Worm (Caenorhabditis elegans) whole organism, late embryonic: ENCODE measurements around the gene Y54G2A.77.
A peak's percentile ranks its signal among the peaks of the same experiment; 100 is the strongest.
"Not testable (repeated sequence)": the region's sequence is repeated elsewhere in the genome, so short reads cannot be mapped to it uniquely, and the experiment has no call there.

Experiments used
- C08G9.2 ChIP-seq: sonication (generic microtip); optimal IDR thresholded peaks from 2 replicates; lab custom pipeline; 2016; ENCODE audit warnings: mild to moderate bottlenecking, missing genetic modification characterization, moderate library complexity, missing compliant biosample characterization
- C38D4.7 ChIP-seq: fragments of 200-800 bp; sonication (Bioruptor generic); optimal IDR thresholded peaks from 2 replicates; lab custom pipeline; 2018; ENCODE audit warnings: mild to moderate bottlenecking, missing genetic modification characterization, moderate library complexity, missing compliant biosample characterization
- K09A11.1 ChIP-seq: sonication (generic microtip); optimal IDR thresholded peaks from 2 replicates; lab custom pipeline; 2017; ENCODE audit warnings: antibody characterized with exemption, mild to moderate bottlenecking, missing genetic modification characterization, missing compliant biosample characterization; ENCODE audit not compliant: insufficient read depth
- ceh-19 ChIP-seq: fragments of 200-800 bp; sonication (Bioruptor generic); optimal IDR thresholded peaks from 2 replicates; lab custom pipeline; 2018; ENCODE audit warnings: mild to moderate bottlenecking, missing genetic modification characterization, missing compliant biosample characterization
- ceh-22 ChIP-seq: sonication (generic microtip); optimal IDR thresholded peaks from 2 replicates; lab custom pipeline; 2017; ENCODE audit warnings: missing biosample characterization, missing genetic modification characterization
- ceh-24 ChIP-seq: sonication (generic microtip); optimal IDR thresholded peaks from 2 replicates; lab custom pipeline; 2016; ENCODE audit warnings: mild to moderate bottlenecking, missing genetic modification characterization, missing compliant biosample characterization
- ceh-30 ChIP-seq: fragments of 150-350 bp; optimal IDR thresholded peaks from 2 replicates; lab custom pipeline; 2014; ENCODE audit warnings: missing biosample characterization, missing genetic modification characterization
- ceh-31 ChIP-seq: sonication (generic microtip); optimal IDR thresholded peaks from 2 replicates; lab custom pipeline; 2016; ENCODE audit warnings: missing genetic modification characterization, missing compliant biosample characterization
- ceh-34 ChIP-seq: sonication (generic microtip); optimal IDR thresholded peaks from 2 replicates; lab custom pipeline; 2016; ENCODE audit warnings: mild to moderate bottlenecking, missing genetic modification characterization, missing compliant biosample characterization
- ceh-45 ChIP-seq: fragments of 200-800 bp; sonication (Bioruptor generic); IDR thresholded peaks from 2 replicates; pipeline ENCODE4 v1.3.6; 2022; ENCODE audit warnings: missing genetic modification reagents, missing genetic modification characterization, missing compliant biosample characterization
- ceh-9 ChIP-seq: sonication (generic microtip); optimal IDR thresholded peaks from 2 replicates; lab custom pipeline; 2016; ENCODE audit warnings: mild to moderate bottlenecking, missing genetic modification characterization, inconsistent platforms, missing compliant biosample characterization
- che-1 ChIP-seq: sonication (generic microtip); optimal IDR thresholded peaks from 2 replicates; lab custom pipeline; 2016; ENCODE audit warnings: mild to moderate bottlenecking, missing genetic modification characterization, missing compliant biosample characterization
- dmd-4 ChIP-seq: sonication (generic microtip); optimal IDR thresholded peaks from 2 replicates; lab custom pipeline; 2016; ENCODE audit warnings: borderline replicate concordance, missing genetic modification characterization, missing compliant biosample characterization
- dve-1 ChIP-seq: sonication (generic microtip); optimal IDR thresholded peaks from 2 replicates; lab custom pipeline; 2017; ENCODE audit warnings: antibody characterized with exemption, mild to moderate bottlenecking, missing genetic modification characterization, missing compliant biosample characterization
- elt-2 ChIP-seq: sonication (generic microtip); optimal IDR thresholded peaks from 2 replicates; lab custom pipeline; 2016; ENCODE audit warnings: missing genetic modification reagents, missing genetic modification characterization, missing compliant biosample characterization
- fkh-6 ChIP-seq: sonication (generic microtip); optimal IDR thresholded peaks from 2 replicates; lab custom pipeline; 2016; ENCODE audit warnings: missing genetic modification characterization, missing compliant biosample characterization
- gmeb-2 ChIP-seq: sonication (generic microtip); optimal IDR thresholded peaks from 2 replicates; lab custom pipeline; 2016; ENCODE audit warnings: missing genetic modification characterization, inconsistent platforms, missing compliant biosample characterization
- hlh-15 ChIP-seq: sonication (generic microtip); optimal IDR thresholded peaks from 2 replicates; lab custom pipeline; 2016; ENCODE audit warnings: missing genetic modification characterization, missing compliant biosample characterization
- hlh-30 ChIP-seq: sonication (generic microtip); optimal IDR thresholded peaks from 2 replicates; lab custom pipeline; 2017; ENCODE audit warnings: antibody characterized with exemption, missing genetic modification characterization, missing compliant biosample characterization; ENCODE audit not compliant: insufficient read depth
- hlh-8 ChIP-seq: sonication (generic microtip); optimal IDR thresholded peaks from 2 replicates; lab custom pipeline; 2016; ENCODE audit warnings: missing genotype, missing genetic modification characterization, missing compliant biosample characterization
- madf-2 ChIP-seq: sonication (generic microtip); optimal IDR thresholded peaks from 2 replicates; lab custom pipeline; 2017; ENCODE audit warnings: missing genetic modification characterization, missing compliant biosample characterization
- mec-3 ChIP-seq: sonication (generic microtip); optimal IDR thresholded peaks from 2 replicates; lab custom pipeline; 2016; ENCODE audit warnings: borderline replicate concordance, missing genetic modification characterization, missing compliant biosample characterization
- nhr-11 ChIP-seq: fragments of 150-350 bp; optimal IDR thresholded peaks from 2 replicates; lab custom pipeline; 2014; ENCODE audit warnings: missing biosample characterization, missing genetic modification characterization
- pax-1 ChIP-seq: fragments of 150-350 bp; optimal IDR thresholded peaks from 2 replicates; lab custom pipeline; 2014; ENCODE audit warnings: missing biosample characterization, missing genetic modification characterization
- pha-4 ChIP-seq: fragments of 150-350 bp; optimal IDR thresholded peaks from 2 replicates; lab custom pipeline; 2018; ENCODE audit warnings: missing biosample characterization, missing genetic modification reagents, missing genetic modification characterization
- pros-1 ChIP-seq: fragments of 150-350 bp; optimal IDR thresholded peaks from 2 replicates; lab custom pipeline; 2014; ENCODE audit warnings: missing biosample characterization, missing genetic modification reagents, missing genetic modification characterization
- ref-2 ChIP-seq: sonication (generic microtip); optimal IDR thresholded peaks from 2 replicates; lab custom pipeline; 2016; ENCODE audit warnings: missing genetic modification characterization, missing compliant biosample characterization
- rnt-1 ChIP-seq: sonication (generic microtip); optimal IDR thresholded peaks from 2 replicates; lab custom pipeline; 2016; ENCODE audit warnings: missing genetic modification characterization, missing compliant biosample characterization
- sdc-2 ChIP-seq: sonication (generic microtip); optimal IDR thresholded peaks from 2 replicates; lab custom pipeline; 2016; ENCODE audit warnings: missing genotype, missing genetic modification characterization, missing compliant biosample characterization
- sox-2 ChIP-seq: fragments of 200-800 bp; sonication (Bioruptor generic); IDR thresholded peaks from 2 replicates; pipeline ENCODE4 v1.3.6; 2022; ENCODE audit warnings: missing genetic modification reagents, missing genetic modification characterization, missing compliant biosample characterization
- syd-9 ChIP-seq: sonication (generic microtip); optimal IDR thresholded peaks from 2 replicates; lab custom pipeline; 2016; ENCODE audit warnings: mild to moderate bottlenecking, missing genetic modification characterization, moderate library complexity, missing compliant biosample characterization
- tbx-2 ChIP-seq: sonication (generic microtip); optimal IDR thresholded peaks from 2 replicates; lab custom pipeline; 2016; ENCODE audit warnings: missing genetic modification characterization, missing compliant biosample characterization
- tbx-7 ChIP-seq: sonication (generic microtip); optimal IDR thresholded peaks from 2 replicates; lab custom pipeline; 2016; ENCODE audit warnings: missing genotype, missing genetic modification characterization, missing compliant biosample characterization
- ttx-3 ChIP-seq: sonication (generic microtip); optimal IDR thresholded peaks from 2 replicates; lab custom pipeline; 2016; ENCODE audit warnings: missing genetic modification reagents, missing genetic modification characterization, missing compliant biosample characterization
- unc-3 ChIP-seq, 2 experiments: fragments of 200-800 bp in 1 of 2; sonication (Bioruptor generic) in 1 of 2; sonication (generic microtip) in 1 of 2; conservative IDR thresholded peaks in 1 of 2; optimal IDR thresholded peaks in 1 of 2; 2 replicates each; pipeline versions ENCODE4 v1.3.6 to Lab custom; 2016 to 2022; ENCODE audit warnings: missing compliant biosample characterization in 2 of 2, missing genetic modification characterization in 2 of 2, missing genetic modification reagents in 1 of 2
- unc-42 ChIP-seq: sonication (generic microtip); optimal IDR thresholded peaks from 2 replicates; lab custom pipeline; 2016; ENCODE audit warnings: missing genotype, missing genetic modification characterization, missing compliant biosample characterization
- unc-86 ChIP-seq: sonication (generic microtip); optimal IDR thresholded peaks from 2 replicates; lab custom pipeline; 2016; ENCODE audit warnings: missing genetic modification characterization, missing compliant biosample characterization
- zip-5 ChIP-seq: sonication (generic microtip); optimal IDR thresholded peaks from 2 replicates; lab custom pipeline; 2016; ENCODE audit warnings: missing genetic modification characterization, missing compliant biosample characterization

Gene Y54G2A.77

DNA sequence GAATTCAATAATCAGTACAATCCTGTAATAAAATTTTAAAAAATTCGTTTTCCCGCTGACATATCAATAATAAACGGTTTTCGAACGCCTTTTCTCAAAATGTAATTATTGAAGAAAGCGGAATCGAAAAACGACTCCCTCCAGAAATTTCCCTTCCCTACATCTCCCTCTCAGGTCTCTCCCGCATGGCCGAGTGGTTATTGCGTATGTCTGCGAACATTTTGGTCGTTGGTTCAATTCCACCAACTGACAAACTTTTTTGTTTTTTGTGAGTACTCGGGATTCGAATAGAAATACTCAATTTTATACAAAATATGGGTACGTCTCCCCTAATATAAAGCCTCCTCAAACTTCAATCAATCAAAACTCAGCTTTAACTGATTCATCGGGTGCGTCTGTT, 22.4 kb upstream of the Y54G2A.77 start:
- TF ChIP-seq sox-2 (GFP tag; lab: Robert Waterston, UW): peak; percentile 71
- peak; percentile 84 for TF ChIP-seq ceh-45 (GFP tag; lab: Robert Waterston, UW)
- TF ChIP-seq unc-3 (GFP tag; conservative IDR thresholded peaks at IDR 0.05; lab: Robert Waterston, UW): peak; percentile 82
- TF ChIP-seq unc-3 (tag; optimal IDR thresholded peaks at IDR 0.05; lab: Kevin White, UChicago): not testable (repeated sequence)
- peak; percentile 45 for TF ChIP-seq che-1 (tag; lab: Kevin White, UChicago)
- peak; percentile 4 for TF ChIP-seq ceh-34 (tag; lab: Kevin White, UChicago)

DNA sequence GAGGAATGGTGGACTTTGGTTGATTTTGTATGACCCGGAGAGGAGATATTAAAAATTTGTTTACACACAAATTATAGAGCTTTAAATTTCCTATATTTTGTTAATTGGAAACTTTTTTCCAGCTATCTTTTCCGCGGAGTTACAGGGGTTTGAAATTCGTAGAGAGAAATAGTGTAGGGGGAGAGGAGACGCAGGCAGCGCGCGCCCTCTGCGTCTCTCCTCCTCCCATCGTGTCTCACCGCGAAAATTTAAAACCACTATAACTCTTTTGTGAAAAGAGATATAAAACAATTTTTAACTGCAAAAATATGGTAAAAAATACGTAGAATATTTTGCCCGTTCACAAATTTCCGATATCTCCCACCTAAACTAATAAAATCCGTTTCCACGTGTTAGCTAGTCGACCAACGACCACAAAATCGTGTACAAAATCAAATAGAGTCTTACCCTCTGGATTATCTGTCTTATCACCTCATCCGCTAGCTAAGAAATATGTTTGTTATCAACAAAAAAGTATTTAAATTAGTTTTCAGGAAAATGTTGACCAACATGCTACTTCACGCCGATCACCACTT, 19.9 kb upstream of the Y54G2A.77 start, which contains the start of gene nhr-277:
Gene nhr-277 (plus strand): TSS at position 525 of the 575 bp plus-strand sequence.
- TF ChIP-seq hlh-8 (tag; lab: Kevin White, UChicago) (no peak), pax-1 (tag; lab: Kevin White, UChicago) (no peak), ceh-45 (GFP tag; lab: Robert Waterston, UW) (no peak), unc-86 (no peak), mec-3 (tag; lab: Kevin White, UChicago) (no peak), ceh-30 (tag; lab: Kevin White, UChicago) (no peak), ttx-3 (tag; lab: Kevin White, UChicago) (no peak), fkh-6 (tag; lab: Kevin White, UChicago) (no peak), ceh-19 (no peak), dve-1 (tag; lab: Kevin White, UChicago) (no peak), hlh-30 (no peak), madf-2 (tag; lab: Kevin White, UChicago) (no peak), nhr-11 (no peak)

DNA sequence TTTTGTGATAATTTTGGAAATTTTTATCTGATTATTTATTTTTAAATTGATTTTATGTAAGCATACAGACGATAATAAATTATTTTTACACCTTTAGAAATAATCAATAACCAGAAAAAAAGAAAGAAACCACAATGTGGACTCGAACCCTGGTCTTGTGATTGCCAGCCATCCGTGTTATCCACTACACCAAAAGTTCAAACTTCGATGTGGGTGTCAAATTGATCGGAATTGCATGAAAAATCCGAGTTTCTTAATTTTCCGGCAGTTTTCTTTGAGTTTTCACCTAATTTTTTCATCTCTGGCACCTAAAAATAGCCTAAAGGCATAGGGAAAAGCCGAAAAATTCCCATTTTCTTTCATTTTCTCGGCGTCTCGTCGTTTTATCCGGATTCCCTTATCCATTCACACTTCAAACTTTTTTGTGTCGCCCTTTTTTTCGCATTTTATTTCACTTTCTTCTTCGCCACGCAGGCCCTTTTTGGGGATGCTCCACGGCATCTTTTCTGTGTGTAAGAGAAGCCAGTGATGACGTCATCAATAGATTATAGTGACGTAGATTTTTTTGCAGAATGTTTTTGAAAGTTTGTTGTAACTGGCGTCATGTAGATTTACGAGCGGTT, 15.0 kb upstream of the Y54G2A.77 start:
- TF ChIP-seq C08G9.2 (tag; lab: Kevin White, UChicago) (no peak), unc-42 (tag; lab: Kevin White, UChicago) (peak; percentile 3), ceh-31 (tag; lab: Kevin White, UChicago) (no peak), tbx-2 (no peak), pros-1 (tag; lab: Kevin White, UChicago) (no peak), ttx-3 (tag; lab: Kevin White, UChicago) (no peak), zip-5 (no peak), hlh-15 (tag; lab: Kevin White, UChicago) (no peak), syd-9 (no peak)

DNA sequence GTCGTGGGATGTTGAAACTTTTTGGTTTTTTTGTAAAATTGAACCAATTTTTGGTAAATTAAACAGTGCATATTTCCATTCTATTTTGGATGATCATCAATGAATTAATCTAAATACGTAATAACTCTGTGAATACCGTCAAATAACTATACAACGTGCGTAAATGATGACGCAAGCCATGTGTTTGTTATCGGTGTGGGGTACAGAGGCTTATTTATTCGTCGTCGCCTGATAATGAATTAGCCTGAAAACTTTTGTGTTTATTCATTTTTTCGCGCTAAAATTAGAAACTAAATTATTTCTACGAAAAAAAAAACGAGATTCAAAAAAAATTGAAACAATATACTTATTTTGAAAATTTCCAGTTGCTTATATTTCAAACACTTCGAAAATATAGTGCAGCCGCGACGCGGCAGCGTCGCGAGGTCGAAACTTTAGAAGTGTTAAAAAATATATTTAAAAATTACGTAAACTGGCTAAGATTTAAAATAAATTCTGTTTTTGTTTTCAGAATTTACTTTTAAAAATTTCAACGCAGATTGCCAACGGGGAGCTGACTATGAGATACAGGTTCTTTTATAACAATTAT, 13.5 kb upstream of the Y54G2A.77 start:
- no peak for TF ChIP-seq ceh-9 (tag; lab: Kevin White, UChicago)
- peak; percentile 66 for TF ChIP-seq elt-2 (tag; lab: Kevin White, UChicago)

DNA sequence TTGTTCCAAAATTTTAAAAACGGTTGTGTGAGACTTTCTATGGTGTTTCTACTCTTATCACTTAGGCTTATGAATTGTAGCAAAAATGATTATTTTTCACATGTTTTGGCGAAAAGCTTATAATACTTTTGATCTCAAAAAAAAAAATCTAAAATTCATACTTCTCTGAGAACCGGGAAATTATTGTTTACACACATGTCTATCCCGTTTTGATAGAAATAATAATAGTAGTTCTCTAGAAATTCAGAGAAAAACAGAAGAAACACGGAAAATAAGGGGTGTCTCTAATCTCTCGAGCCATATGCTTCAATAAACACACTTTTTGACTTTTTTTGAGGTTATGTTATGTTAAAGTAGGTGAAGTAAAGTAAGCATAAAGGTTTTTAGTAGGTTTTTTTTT, 11.9 kb upstream of the Y54G2A.77 start:
- TF ChIP-seq ceh-24 (no peak), ceh-22 (tag; lab: Kevin White, UChicago) (no peak), pax-1 (tag; lab: Kevin White, UChicago) (no peak), K09A11.1 (tag; lab: Kevin White, UChicago) (no peak), ceh-30 (tag; lab: Kevin White, UChicago) (no peak), pros-1 (tag; lab: Kevin White, UChicago) (no peak), tbx-2 (no peak), unc-86 (no peak), sdc-2 (tag; lab: Kevin White, UChicago) (no peak), ref-2 (tag; lab: Kevin White, UChicago) (no peak), rnt-1 (no peak), gmeb-2 (no peak), hlh-30 (no peak), dmd-4 (tag; lab: Kevin White, UChicago) (no peak), C38D4.7 (GFP tag; lab: Kevin White, UChicago) (no peak), ttx-3 (tag; lab: Kevin White, UChicago) (no peak), pha-4 (tag; lab: Kevin White, UChicago) (no peak), unc-42 (tag; lab: Kevin White, UChicago) (no peak), tbx-7 (tag; lab: Kevin White, UChicago) (no peak), C08G9.2 (tag; lab: Kevin White, UChicago) (no peak)
